Worm (Caenorhabditis elegans) whole organism, early embryonic: ENCODE measurements around the gene nspc-5.
"Not testable (repeated sequence)": the region's sequence is repeated elsewhere in the genome, so short reads cannot be mapped to it uniquely, and the experiment has no call there.

Source experiments
- B0310.2 ChIP-seq: sonication (generic microtip); optimal IDR thresholded peaks from 2 replicates; lab custom pipeline; 2016; ENCODE audit warnings: mild to moderate bottlenecking, missing genetic modification characterization, missing compliant biosample characterization
- F13C5.2 ChIP-seq: sonication (generic microtip); optimal IDR thresholded peaks from 2 replicates; lab custom pipeline; 2017; ENCODE audit warnings: mild to moderate bottlenecking, missing genetic modification characterization, inconsistent platforms, missing compliant biosample characterization
- aly-1 ChIP-seq: sonication (generic microtip); optimal IDR thresholded peaks from 2 replicates; lab custom pipeline; 2016; ENCODE audit warnings: missing genetic modification characterization, missing compliant biosample characterization
- ama-1 ChIP-seq: fragments of 150-350 bp; optimal IDR thresholded peaks from 2 replicates; lab custom pipeline; 2014
- ceh-13 ChIP-seq: fragments of 200-800 bp; sonication (Bioruptor generic); optimal IDR thresholded peaks from 2 replicates; lab custom pipeline; 2018; ENCODE audit warnings: mild to moderate bottlenecking, missing genetic modification characterization, missing compliant biosample characterization
- ceh-36 ChIP-seq: sonication (generic microtip); optimal IDR thresholded peaks from 2 replicates; lab custom pipeline; 2016; ENCODE audit warnings: missing genetic modification characterization, inconsistent platforms, missing compliant biosample characterization
- ets-7 ChIP-seq: sonication (generic microtip); optimal IDR thresholded peaks from 2 replicates; lab custom pipeline; 2016; ENCODE audit warnings: missing genotype, missing genetic modification characterization, missing compliant biosample characterization
- flt-1 ChIP-seq: fragments of 200-800 bp; sonication (Bioruptor generic); IDR thresholded peaks from 2 replicates; pipeline ENCODE4 v1.3.6; 2022; ENCODE audit warnings: missing genetic modification characterization, missing compliant biosample characterization
- hmbx-1 ChIP-seq: sonication (generic microtip); optimal IDR thresholded peaks from 2 replicates; lab custom pipeline; 2016; ENCODE audit warnings: mild to moderate bottlenecking, missing genetic modification characterization, missing compliant biosample characterization
- hmg-4 ChIP-seq: fragments of 200-800 bp; sonication (Bioruptor generic); optimal IDR thresholded peaks from 2 replicates; lab custom pipeline; 2018; ENCODE audit warnings: mild to moderate bottlenecking, missing genetic modification characterization, missing compliant biosample characterization
- hnd-1 ChIP-seq: sonication (generic microtip); optimal IDR thresholded peaks from 2 replicates; lab custom pipeline; 2016; ENCODE audit warnings: missing genetic modification characterization, missing compliant biosample characterization
- pes-1 ChIP-seq: fragments of 200-800 bp; sonication (Bioruptor generic); IDR thresholded peaks from 2 replicates; pipeline ENCODE4 v1.3.6; 2022; ENCODE audit warnings: missing genetic modification reagents, missing genetic modification characterization, missing compliant biosample characterization
- scrt-1 ChIP-seq: fragments of 200-800 bp; sonication (Bioruptor generic); IDR thresholded peaks from 2 replicates; pipeline ENCODE4 v1.3.6; 2022; ENCODE audit warnings: missing genetic modification characterization, missing compliant biosample characterization
- sea-1 ChIP-seq: fragments of 200-800 bp; sonication (Bioruptor generic); conservative IDR thresholded peaks from 2 replicates; pipeline ENCODE4 v1.3.6; 2022; ENCODE audit warnings: missing genetic modification characterization, missing compliant biosample characterization
- tbx-11 ChIP-seq: fragments of 200-800 bp; sonication (Bioruptor generic); IDR thresholded peaks from 2 replicates; pipeline ENCODE4 v1.3.6; 2022; ENCODE audit warnings: missing genetic modification characterization, missing compliant biosample characterization
- tbx-37 ChIP-seq: fragments of 200-800 bp; sonication (Bioruptor generic); conservative IDR thresholded peaks from 2 replicates; pipeline ENCODE4 v1.3.6; 2022; ENCODE audit warnings: missing genetic modification reagents, missing genetic modification characterization, missing compliant biosample characterization
- tra-4 ChIP-seq: sonication (generic microtip); optimal IDR thresholded peaks from 2 replicates; lab custom pipeline; 2017; ENCODE audit warnings: missing genetic modification characterization, missing compliant biosample characterization

Gene nspc-5

DNA sequence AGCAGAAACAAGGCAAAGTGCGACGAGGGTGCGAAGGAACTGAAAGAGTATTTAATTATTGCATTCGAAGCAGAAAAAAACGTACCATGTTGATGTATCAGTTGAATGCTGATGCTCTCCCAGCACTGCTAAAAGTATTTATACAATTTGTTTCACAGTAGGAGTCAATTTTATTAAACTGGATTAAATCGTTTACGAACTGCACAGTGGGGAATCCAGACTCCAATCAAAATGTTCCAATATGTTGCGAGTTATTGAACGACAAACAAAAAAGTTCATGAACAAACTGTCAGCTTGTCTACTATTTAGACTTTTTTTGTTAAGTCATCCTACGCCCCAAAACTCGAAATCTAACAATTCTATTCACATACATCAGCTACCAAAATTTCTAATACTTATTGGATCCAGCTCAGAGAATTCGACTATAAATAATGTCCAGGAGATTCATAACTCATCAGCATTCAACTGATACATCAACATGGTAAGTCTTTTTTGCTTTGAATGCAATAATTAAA is at the start of gene nspc-5, which contains the start of gene nspc-4:
Gene nspc-5 (plus strand): TSS at position 465 of the 515 bp plus-strand sequence.
Gene nspc-4 (minus strand): TSS at position 101 of the 515 bp plus-strand sequence.
- TF ChIP-seq ets-7, ceh-13, ama-1: not testable (repeated sequence)

DNA sequence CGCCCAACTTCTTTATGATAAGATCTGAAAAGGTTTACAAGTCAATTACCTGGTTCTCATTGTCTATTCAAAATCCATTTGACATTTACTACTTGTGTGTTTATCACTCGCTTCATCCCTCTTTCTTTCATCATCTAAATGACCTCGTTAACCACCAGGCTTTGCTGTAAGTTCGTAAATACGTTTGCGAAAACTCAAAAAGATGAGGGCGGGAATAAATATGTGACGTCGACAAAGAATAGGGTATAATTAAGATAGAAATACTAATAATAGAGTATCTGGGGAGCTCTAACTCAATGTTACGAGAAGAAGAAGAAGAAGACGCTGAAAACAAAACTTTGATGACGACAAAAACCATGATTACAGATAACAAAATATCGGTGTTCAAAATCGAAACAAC is 49.1 kb upstream of the nspc-5 start:
- TF ChIP-seq aly-1 (tag; lab: Kevin White, UChicago): no peak

DNA sequence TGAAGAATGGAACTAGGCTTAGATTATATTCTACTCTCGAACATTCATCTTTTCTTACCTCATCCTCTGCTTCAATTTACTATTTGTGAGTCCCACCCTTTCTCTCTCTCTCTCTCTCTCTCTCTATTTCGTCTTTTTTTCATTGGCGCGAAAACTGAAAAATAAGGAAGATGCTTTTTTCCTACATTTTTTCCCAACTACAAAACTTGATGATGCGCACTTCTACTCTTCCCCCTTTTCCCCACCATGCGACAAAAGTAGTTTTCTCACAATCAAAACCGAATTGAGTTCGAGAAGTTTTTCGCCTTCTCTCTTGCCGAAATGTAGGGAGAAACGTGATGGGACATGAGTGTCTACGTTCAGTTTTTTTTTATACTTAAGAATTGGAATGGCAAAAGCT is 48.6 kb upstream of the nspc-5 start:
- TF ChIP-seq F13C5.2 (tag; lab: Kevin White, UChicago) (no peak), aly-1 (tag; lab: Kevin White, UChicago) (no peak), pes-1 (GFP tag; lab: Robert Waterston, UW) (no peak), tra-4 (tag; lab: Kevin White, UChicago) (no peak)

DNA sequence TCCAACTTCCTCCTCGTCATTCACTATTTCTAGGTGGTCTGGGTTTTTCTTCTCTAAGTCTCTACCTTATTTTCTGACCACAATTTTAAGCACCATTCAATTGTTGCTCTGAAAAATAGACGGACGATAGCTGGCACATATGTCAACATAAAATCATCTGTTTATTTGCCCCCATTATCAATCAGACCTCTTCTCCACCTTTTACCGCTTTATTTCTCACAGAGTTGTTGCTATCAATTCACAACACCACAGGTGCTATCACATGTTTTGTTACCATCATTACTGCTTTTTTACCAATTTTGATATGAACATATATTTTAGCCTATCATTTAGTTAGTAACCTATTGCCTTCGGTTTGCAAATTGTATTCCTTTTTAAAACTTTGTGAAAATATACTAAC is 45.8 kb upstream of the nspc-5 start:
- TF ChIP-seq hmg-4 (GFP tag; lab: Kevin White, UChicago) (no peak), aly-1 (tag; lab: Kevin White, UChicago) (no peak), tbx-37 (GFP tag; lab: Robert Waterston, UW) (no peak), hmbx-1 (tag; lab: Kevin White, UChicago) (no peak), ama-1 (no peak), flt-1 (GFP tag; lab: Robert Waterston, UW) (no peak), sea-1 (GFP tag; lab: Robert Waterston, UW) (no peak), ceh-36 (tag; lab: Kevin White, UChicago) (no peak), pes-1 (GFP tag; lab: Robert Waterston, UW) (no peak), ets-7 (no peak), B0310.2 (tag; lab: Kevin White, UChicago) (no peak), F13C5.2 (tag; lab: Kevin White, UChicago) (no peak), hnd-1 (tag; lab: Kevin White, UChicago) (no peak), tra-4 (tag; lab: Kevin White, UChicago) (no peak), tbx-11 (GFP tag; lab: Robert Waterston, UW) (no peak), scrt-1 (GFP tag; lab: Robert Waterston, UW) (no peak)

DNA sequence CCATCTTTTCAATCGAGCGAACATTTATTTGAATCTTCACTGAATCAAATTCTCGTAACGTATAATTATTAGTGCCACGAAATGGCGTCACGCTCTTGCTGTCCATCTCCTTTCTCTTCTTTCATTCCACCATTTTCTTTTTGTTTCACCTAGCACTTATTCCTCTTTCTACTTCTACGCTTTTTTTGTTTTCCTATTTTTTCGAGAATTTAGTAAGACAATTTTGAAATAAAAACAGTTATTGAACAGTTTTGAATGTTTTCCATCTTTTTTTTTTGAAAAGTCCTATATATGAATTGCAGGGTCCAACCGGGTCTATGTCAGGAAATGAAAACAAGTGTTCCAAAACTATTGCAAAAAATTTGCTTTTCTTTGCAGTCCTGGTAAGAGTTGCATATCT is 43.5 kb upstream of the nspc-5 start, which contains the start of gene T01B10.5:
Gene T01B10.5 (plus strand): TSS at position 301 of the 400 bp plus-strand sequence.
- TF ChIP-seq flt-1 (GFP tag; lab: Robert Waterston, UW): no peak
- TF ChIP-seq ama-1: no peak
- TF ChIP-seq pes-1 (GFP tag; lab: Robert Waterston, UW): no peak
- TF ChIP-seq ceh-36 (tag; lab: Kevin White, UChicago): no peak
- TF ChIP-seq ceh-13: no peak
- TF ChIP-seq scrt-1 (GFP tag; lab: Robert Waterston, UW): no peak

DNA sequence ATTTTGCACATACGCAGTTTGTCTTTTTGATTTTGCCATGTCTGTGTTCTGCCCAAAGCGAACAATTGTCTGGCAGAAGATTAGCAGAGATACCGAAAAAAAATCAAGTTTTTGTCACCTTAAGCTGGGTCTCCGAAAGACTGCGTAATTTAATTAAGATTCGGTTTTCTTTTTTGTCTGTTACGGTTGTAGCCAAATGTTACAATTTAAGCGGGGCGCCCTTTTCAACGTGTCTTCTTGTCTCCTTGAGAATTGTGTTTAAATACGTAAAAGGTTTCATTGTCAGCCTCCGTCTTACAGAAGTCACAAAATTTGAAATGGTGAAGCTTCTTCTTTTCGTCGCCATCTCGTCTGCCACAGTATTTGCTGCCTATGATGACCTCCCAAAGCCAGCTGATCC is 38.8 kb upstream of the nspc-5 start, which contains the start of gene grd-14:
Gene grd-14 (plus strand): TSS at position 301 of the 400 bp plus-strand sequence.
- TF ChIP-seq F13C5.2 (tag; lab: Kevin White, UChicago) (no peak), scrt-1 (GFP tag; lab: Robert Waterston, UW) (no peak), tbx-37 (GFP tag; lab: Robert Waterston, UW) (no peak), aly-1 (tag; lab: Kevin White, UChicago) (no peak), ceh-36 (tag; lab: Kevin White, UChicago) (no peak), ama-1 (no peak), hmbx-1 (tag; lab: Kevin White, UChicago) (no peak)

DNA sequence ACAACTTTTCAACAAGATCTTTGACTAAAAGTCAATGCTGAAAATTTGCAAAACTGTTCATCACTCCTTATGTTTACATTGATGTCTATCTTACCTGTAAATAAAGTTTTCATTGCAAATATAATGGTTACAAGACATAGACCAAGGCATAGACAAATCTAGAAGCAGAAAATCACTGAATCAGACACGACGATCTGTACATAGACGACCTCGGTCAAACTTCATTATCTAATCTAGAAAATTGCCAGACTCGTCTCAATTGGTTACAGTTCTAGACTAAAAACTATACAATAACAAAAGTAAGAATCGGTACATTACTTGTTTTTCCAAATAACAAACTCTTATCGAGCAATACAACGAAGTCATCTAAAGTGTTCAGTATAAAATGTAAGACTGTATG is 37.6 kb upstream of the nspc-5 start, which contains the start of gene grd-4:
Gene grd-4 (plus strand): TSS at position 301 of the 400 bp plus-strand sequence.
- TF ChIP-seq sea-1 (GFP tag; lab: Robert Waterston, UW): no peak
- TF ChIP-seq tbx-11 (GFP tag; lab: Robert Waterston, UW): no peak
- no peak for TF ChIP-seq hnd-1 (tag; lab: Kevin White, UChicago)
- no peak for TF ChIP-seq hmbx-1 (tag; lab: Kevin White, UChicago)
- no peak for TF ChIP-seq hmg-4 (GFP tag; lab: Kevin White, UChicago)
- no peak for TF ChIP-seq ceh-13
- TF ChIP-seq ets-7: no peak
- TF ChIP-seq ceh-36 (tag; lab: Kevin White, UChicago): no peak
- no peak for TF ChIP-seq pes-1 (GFP tag; lab: Robert Waterston, UW)
- no peak for TF ChIP-seq F13C5.2 (tag; lab: Kevin White, UChicago)
- TF ChIP-seq tbx-37 (GFP tag; lab: Robert Waterston, UW): no peak
- no peak for TF ChIP-seq B0310.2 (tag; lab: Kevin White, UChicago)
- TF ChIP-seq scrt-1 (GFP tag; lab: Robert Waterston, UW): no peak
- no peak for TF ChIP-seq aly-1 (tag; lab: Kevin White, UChicago)

DNA sequence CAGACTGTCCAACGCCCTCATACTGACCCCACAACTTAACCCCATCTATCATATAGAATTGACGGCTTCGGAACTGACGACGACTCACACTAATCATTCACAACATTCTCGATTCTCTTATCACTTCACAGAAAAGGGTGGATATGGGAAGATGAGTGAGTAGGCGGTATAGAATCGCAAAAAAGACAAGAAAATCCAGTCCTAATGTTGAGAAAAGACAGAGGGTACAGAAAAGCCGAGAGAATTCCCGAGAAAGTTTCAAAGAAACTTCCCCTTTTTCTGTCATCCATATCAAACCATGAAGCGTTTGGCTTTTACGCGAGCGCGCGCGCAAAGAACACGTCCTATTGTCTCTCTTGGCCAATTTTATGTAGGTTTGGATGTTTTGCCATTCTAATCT is 34.3 kb upstream of the nspc-5 start:
- TF ChIP-seq aly-1 (tag; lab: Kevin White, UChicago): no peak
- TF ChIP-seq ceh-13: no peak
- TF ChIP-seq ets-7: no peak
- no peak for TF ChIP-seq hmg-4 (GFP tag; lab: Kevin White, UChicago)
- no peak for TF ChIP-seq sea-1 (GFP tag; lab: Robert Waterston, UW)
- TF ChIP-seq hnd-1 (tag; lab: Kevin White, UChicago): no peak
- TF ChIP-seq scrt-1 (GFP tag; lab: Robert Waterston, UW): no peak
- no peak for TF ChIP-seq tra-4 (tag; lab: Kevin White, UChicago)
- TF ChIP-seq F13C5.2 (tag; lab: Kevin White, UChicago): no peak
- no peak for TF ChIP-seq flt-1 (GFP tag; lab: Robert Waterston, UW)
- TF ChIP-seq pes-1 (GFP tag; lab: Robert Waterston, UW): no peak
- no peak for TF ChIP-seq B0310.2 (tag; lab: Kevin White, UChicago)
- TF ChIP-seq ceh-36 (tag; lab: Kevin White, UChicago): no peak
- TF ChIP-seq ama-1: no peak
- no peak for TF ChIP-seq tbx-11 (GFP tag; lab: Robert Waterston, UW)
- no peak for TF ChIP-seq tbx-37 (GFP tag; lab: Robert Waterston, UW)
- no peak for TF ChIP-seq hmbx-1 (tag; lab: Kevin White, UChicago)
